Fruit fly (Drosophila melanogaster): ENCODE data around the gene CG11581.

Gene CG11581

DNA sequence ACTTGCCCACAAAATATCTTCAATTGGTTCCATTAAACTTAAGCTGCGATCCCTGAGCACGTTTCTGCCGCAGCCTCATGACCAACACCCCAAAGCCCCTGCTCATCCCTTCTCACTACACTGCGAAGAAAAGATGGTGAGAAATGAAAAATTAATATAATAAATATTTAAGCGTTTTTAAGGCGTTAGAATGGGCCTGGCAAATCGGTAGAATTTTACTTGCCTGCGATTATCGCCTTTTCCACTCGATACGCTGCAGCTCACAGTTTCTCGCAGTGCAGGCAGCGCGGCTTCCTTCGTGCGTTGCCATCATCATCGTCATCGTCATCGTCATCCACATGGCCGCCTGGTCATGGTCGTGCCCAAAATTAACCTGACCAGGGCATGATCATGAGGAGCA, 28.6 kb upstream of the CG11581 start:
- TF ChIP-seq psq (GFP tag; optimal IDR thresholded peaks at IDR 0.05): no peak
- no peak for TF ChIP-seq rgr (GFP tag; optimal IDR thresholded peaks at IDR 0.05)
- no peak for TF ChIP-seq Hr83 (GFP tag; optimal IDR thresholded peaks at IDR 0.05; ENCODE audit: poor library complexity, severe bottlenecking)
- TF ChIP-seq usp (GFP tag; optimal IDR thresholded peaks at IDR 0.05): no peak

dm6 chrX:14149312-14149711, 27.4 kb upstream of the CG11581 start:
- TF ChIP-seq pan (optimal IDR thresholded peaks at IDR 0.05): no peak
- no peak for TF ChIP-seq jim (GFP tag; optimal IDR thresholded peaks at IDR 0.05)
- no peak for TF ChIP-seq Myc (optimal IDR thresholded peaks at IDR 0.05)
- no peak for TF ChIP-seq Hr78 (GFP tag; optimal IDR thresholded peaks at IDR 0.05)
- no peak for TF ChIP-seq CrebA (GFP tag; optimal IDR thresholded peaks at IDR 0.05; ENCODE audit: borderline replicate concordance)
- TF ChIP-seq CG32264 (GFP tag; optimal IDR thresholded peaks at IDR 0.05): no peak
- no peak for TF ChIP-seq dsf (GFP tag; optimal IDR thresholded peaks at IDR 0.05; ENCODE audit: borderline replicate concordance)
- TF ChIP-seq sv (GFP tag; optimal IDR thresholded peaks at IDR 0.05): no peak
- TF ChIP-seq woc (GFP tag; optimal IDR thresholded peaks at IDR 0.05): no peak
- TF ChIP-seq CG9705 (GFP tag; optimal IDR thresholded peaks at IDR 0.05): no peak
- no peak for TF ChIP-seq psq (GFP tag; optimal IDR thresholded peaks at IDR 0.05)
- TF ChIP-seq usp (GFP tag; optimal IDR thresholded peaks at IDR 0.05): no peak

dm6 chrX:14151906-14152305, 24.8 kb upstream of the CG11581 start, which contains the start of gene CG12479:
CG12479 (minus strand) TSS chrX:14152006.
- TF ChIP-seq woc (GFP tag; optimal IDR thresholded peaks at IDR 0.05): no peak
- TF ChIP-seq Myc (optimal IDR thresholded peaks at IDR 0.05): no peak
- no peak for TF ChIP-seq brk (GFP tag; optimal IDR thresholded peaks at IDR 0.05)
- TF ChIP-seq usp (GFP tag; optimal IDR thresholded peaks at IDR 0.05): no peak
- TF ChIP-seq dmrt93B (GFP tag; optimal IDR thresholded peaks at IDR 0.05): no peak
- TF ChIP-seq sv (GFP tag; optimal IDR thresholded peaks at IDR 0.05): no peak
- TF ChIP-seq HLH106 (tag; optimal IDR thresholded peaks at IDR 0.05): no peak
- no peak for TF ChIP-seq Dfd (GFP tag; optimal IDR thresholded peaks at IDR 0.05)
- no peak for TF ChIP-seq GATAd (GFP tag; optimal IDR thresholded peaks at IDR 0.05)
- no peak for TF ChIP-seq psq (GFP tag; optimal IDR thresholded peaks at IDR 0.05)
- TF ChIP-seq CrebA (GFP tag; optimal IDR thresholded peaks at IDR 0.05; ENCODE audit: borderline replicate concordance): no peak
- no peak for TF ChIP-seq OdsH (GFP tag; optimal IDR thresholded peaks at IDR 0.05)
- no peak for TF ChIP-seq lola (GFP tag; optimal IDR thresholded peaks at IDR 0.05)
- TF ChIP-seq Rel (GFP tag; optimal IDR thresholded peaks at IDR 0.05): no peak
- TF ChIP-seq Rel (tag; optimal IDR thresholded peaks at IDR 0.05): no peak
- no peak for TF ChIP-seq br (GFP tag; optimal IDR thresholded peaks at IDR 0.05)
- no peak for TF ChIP-seq ey (GFP tag; optimal IDR thresholded peaks at IDR 0.05)
- TF ChIP-seq Sp1 (GFP tag; optimal IDR thresholded peaks at IDR 0.05): no peak
- TF ChIP-seq Abd-B (GFP tag; optimal IDR thresholded peaks at IDR 0.05): no peak
- TF ChIP-seq Dif (GFP tag; optimal IDR thresholded peaks at IDR 0.05; ENCODE audit: partially characterized antibody): no peak
- no peak for TF ChIP-seq jim (GFP tag; optimal IDR thresholded peaks at IDR 0.05)

- TF ChIP-seq Jra (GFP tag; optimal IDR thresholded peaks at IDR 0.05) (no peak), lola (GFP tag; optimal IDR thresholded peaks at IDR 0.05) (no peak), dl (GFP tag; optimal IDR thresholded peaks at IDR 0.05; ENCODE audit: insufficient read depth in 1 of 2, partially characterized antibody in 2 of 2) (no peak), dsf (GFP tag; optimal IDR thresholded peaks at IDR 0.05; ENCODE audit: borderline replicate concordance) (no peak), CG9705 (GFP tag; optimal IDR thresholded peaks at IDR 0.05) (no peak), GATAd (GFP tag; optimal IDR thresholded peaks at IDR 0.05) (no peak), Myc (optimal IDR thresholded peaks at IDR 0.05) (no peak), Dfd (GFP tag; optimal IDR thresholded peaks at IDR 0.05) (no peak), sage (GFP tag; optimal IDR thresholded peaks at IDR 0.05) (no peak), tai (GFP tag; optimal IDR thresholded peaks at IDR 0.05) (no peak), usp (GFP tag; optimal IDR thresholded peaks at IDR 0.05) (no peak), h (GFP tag; optimal IDR thresholded peaks at IDR 0.05) (no peak), fru (GFP tag; optimal IDR thresholded peaks at IDR 0.05) (no peak), Hnf4 (GFP tag; optimal IDR thresholded peaks at IDR 0.05) (no peak), HLH106 (tag; optimal IDR thresholded peaks at IDR 0.05) (no peak), pan (optimal IDR thresholded peaks at IDR 0.05) (no peak), brk (GFP tag; optimal IDR thresholded peaks at IDR 0.05) (no peak), OdsH (GFP tag; optimal IDR thresholded peaks at IDR 0.05) (no peak)
Measured at dm6 chrX:14153689-14154088, 23.0 kb upstream of the CG11581 start.
